Worm (Caenorhabditis elegans) whole organism, L4/young adult: ENCODE data around the gene twk-44.
A peak's percentile ranks its signal among the peaks of the same experiment; 100 is the strongest.

Experiments
- W03F9.2 ChIP-seq: fragments of 150-350 bp; optimal IDR thresholded peaks from 2 replicates; lab custom pipeline; 2014; ENCODE audit warnings: missing biosample characterization, missing genetic modification characterization
- dao-5 ChIP-seq: sonication (generic microtip); optimal IDR thresholded peaks from 2 replicates; lab custom pipeline; 2016; ENCODE audit warnings: missing genotype, missing genetic modification characterization, moderate library complexity, missing compliant biosample characterization
- him-1 ChIP-seq: sonication (generic microtip); optimal IDR thresholded peaks from 2 replicates; lab custom pipeline; 2016; ENCODE audit warnings: missing genotype, missing genetic modification reagents, missing genetic modification characterization, missing compliant biosample characterization

The twk-44 gene

DNA sequence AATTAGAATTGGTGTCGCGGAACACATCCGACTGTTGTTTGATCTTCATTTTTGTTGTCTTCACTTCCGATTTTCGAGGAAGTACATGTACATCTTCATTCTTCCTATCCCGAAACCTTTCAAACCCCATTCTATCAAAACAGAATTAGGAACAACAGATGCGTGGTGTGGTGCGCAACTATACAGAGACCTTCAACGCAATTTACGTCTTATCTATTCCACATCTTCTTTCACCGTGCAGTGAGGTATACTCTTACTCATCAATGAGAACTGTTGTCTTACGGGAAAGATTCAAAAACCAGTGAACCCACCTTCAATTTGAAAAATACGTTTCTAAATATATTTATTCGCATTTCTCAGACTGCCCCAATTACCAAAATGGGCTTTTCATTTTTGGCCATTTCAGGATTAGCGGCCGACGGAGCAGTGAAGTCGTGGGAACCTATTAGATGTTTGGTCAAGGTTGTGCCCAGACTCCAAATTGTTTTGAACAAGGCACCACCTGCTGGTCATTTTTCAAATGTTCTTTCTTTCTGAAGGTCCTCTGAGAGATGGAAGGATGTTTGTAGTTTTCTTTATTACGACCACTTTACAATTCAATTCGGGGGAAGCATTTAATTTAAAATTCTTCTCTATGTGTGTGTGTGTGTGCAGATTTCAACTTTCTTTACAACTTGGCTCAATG is 20.0 kb downstream of the twk-44 start:
- TF ChIP-seq W03F9.2 (tag; lab: Kevin White, UChicago) (no peak), him-1 (tag; lab: Kevin White, UChicago) (no peak), dao-5 (tag; lab: Kevin White, UChicago) (no peak)

ce11 chrX:11605766-11606490 is 21.0 kb downstream of the twk-44 start:
- TF ChIP-seq W03F9.2 (tag; lab: Kevin White, UChicago), result peak; percentile 75
- no peak for TF ChIP-seq dao-5 (tag; lab: Kevin White, UChicago)
- peak; percentile 98 for TF ChIP-seq him-1 (tag; lab: Kevin White, UChicago)

ce11 chrX:11605214-11605765 is 21.6 kb downstream of the twk-44 start, which contains the start of gene ftt-2:
Gene ftt-2, minus strand, starts transcription at chrX:11605419.
- no peak for TF ChIP-seq him-1 (tag; lab: Kevin White, UChicago)
- no peak for TF ChIP-seq dao-5 (tag; lab: Kevin White, UChicago)
- no peak for TF ChIP-seq W03F9.2 (tag; lab: Kevin White, UChicago)

DNA sequence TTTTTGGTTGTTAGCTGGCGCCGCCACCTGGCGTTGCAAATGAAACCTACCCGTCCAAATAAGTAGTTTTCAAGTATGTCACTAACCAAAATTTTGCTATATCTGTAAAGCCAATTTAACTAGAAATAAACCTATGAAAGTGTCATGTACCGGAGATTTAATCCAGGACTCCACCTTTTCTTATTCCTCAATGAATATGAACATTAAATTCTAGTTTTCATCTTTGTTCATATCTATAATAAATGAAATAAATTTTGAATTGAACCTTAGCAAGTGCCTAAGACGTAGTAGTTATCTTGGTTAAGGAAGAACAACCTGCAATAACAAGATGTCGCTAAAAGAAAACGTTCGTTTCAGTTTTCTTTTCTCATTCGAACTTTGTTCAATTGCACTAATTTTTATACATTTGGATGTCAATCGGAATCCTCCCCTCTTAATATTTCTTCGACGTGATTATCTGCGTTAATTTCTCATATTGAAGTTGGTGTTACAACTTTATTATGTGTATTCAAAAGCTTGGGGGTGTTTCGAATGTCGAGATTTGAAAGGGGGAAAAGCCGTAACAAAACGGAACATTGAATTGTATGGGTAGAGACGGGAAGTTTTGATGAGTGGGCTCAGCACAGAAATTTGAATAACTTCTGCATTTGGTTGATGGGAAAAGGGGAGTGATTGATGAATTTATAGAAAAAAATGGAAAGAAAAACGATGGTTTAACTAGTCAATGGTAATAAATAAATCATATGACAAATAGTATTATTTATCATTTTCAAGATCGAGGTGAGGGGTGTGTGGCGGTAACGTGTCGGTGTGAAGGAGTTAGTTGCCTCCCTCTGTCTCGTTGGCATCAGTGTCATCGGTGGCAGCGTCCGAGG is 23.4 kb downstream of the twk-44 start:
- TF ChIP-seq dao-5 (tag; lab: Kevin White, UChicago) (no peak), him-1 (tag; lab: Kevin White, UChicago) (peak; percentile 7)

ce11 chrX:11600488-11601106 is 26.3 kb downstream of the twk-44 start:
- TF ChIP-seq dao-5 (tag; lab: Kevin White, UChicago), result no peak
- TF ChIP-seq W03F9.2 (tag; lab: Kevin White, UChicago), result no peak
- TF ChIP-seq him-1 (tag; lab: Kevin White, UChicago), result no peak

DNA sequence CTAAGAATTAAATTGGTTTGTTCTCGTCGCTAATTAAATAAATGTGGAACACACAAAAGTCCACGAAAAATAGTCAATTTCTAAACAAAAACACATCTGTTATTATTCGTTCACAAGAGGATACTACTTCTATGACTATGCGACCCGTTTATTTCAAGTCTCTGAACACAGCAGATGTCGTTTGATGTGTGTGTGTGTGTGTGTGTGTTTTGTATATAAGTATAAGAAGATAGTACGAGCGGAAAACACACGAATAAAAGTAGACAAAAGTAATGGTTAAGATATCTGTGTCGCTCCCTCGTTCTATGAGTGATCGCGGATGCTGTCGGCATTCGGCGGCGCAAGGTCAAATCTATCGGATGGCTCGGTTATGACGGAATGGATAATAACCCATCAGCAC is 28.1 kb downstream of the twk-44 start:
- TF ChIP-seq W03F9.2 (tag; lab: Kevin White, UChicago), result no peak
- no peak for TF ChIP-seq him-1 (tag; lab: Kevin White, UChicago)
- no peak for TF ChIP-seq dao-5 (tag; lab: Kevin White, UChicago)

DNA sequence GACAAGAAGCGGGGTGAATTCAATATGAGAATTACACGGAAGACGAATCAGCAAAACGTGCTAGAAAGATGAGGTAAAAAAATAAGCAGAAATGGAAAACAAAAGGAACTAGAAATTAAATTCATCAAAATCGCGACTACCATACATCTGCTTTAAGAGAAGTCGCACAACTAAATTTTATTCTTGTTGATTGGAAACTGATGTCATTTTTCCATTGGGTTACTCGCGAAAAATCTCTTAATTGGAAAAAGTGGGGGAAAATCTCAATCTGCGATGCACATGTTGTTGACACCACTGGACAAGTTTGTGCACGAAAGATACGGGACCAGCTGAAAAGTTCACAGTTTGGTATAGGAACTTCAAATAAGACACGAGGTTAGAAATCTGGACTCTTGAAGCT is 30.0 kb downstream of the twk-44 start:
- TF ChIP-seq W03F9.2 (tag; lab: Kevin White, UChicago) (no peak), dao-5 (tag; lab: Kevin White, UChicago) (no peak), him-1 (tag; lab: Kevin White, UChicago) (no peak)

- TF ChIP-seq W03F9.2 (tag; lab: Kevin White, UChicago), result no peak
- no peak for TF ChIP-seq him-1 (tag; lab: Kevin White, UChicago)
- no peak for TF ChIP-seq dao-5 (tag; lab: Kevin White, UChicago)
Observed at ce11 chrX:11592539-11592938, 34.4 kb downstream of the twk-44 start.

- TF ChIP-seq him-1 (tag; lab: Kevin White, UChicago), result no peak
- no peak for TF ChIP-seq W03F9.2 (tag; lab: Kevin White, UChicago)
- TF ChIP-seq dao-5 (tag; lab: Kevin White, UChicago), result no peak
Observed at ce11 chrX:11591620-11592019, 35.3 kb downstream of the twk-44 start, which contains the start of gene F52D10.2. Gene F52D10.2, minus strand, starts transcription at chrX:11591720.

DNA sequence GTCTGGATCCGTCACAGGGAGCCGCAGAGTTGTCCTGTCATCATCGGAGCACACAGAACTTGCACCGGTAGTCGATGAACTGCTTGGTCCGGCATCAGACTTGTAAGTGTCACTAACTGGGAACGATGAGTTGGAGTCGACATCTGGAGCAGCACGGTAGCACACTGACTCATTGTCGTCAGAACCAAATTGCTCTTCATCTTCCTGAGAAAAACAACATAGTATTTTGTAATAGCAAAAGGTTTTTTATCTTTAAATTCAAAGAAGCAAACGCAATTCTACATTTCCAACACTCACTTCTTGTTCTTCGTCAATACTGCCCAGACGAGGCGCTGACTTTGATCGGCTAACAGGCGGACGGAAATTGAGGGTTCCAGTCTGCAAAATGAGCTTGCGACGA is 36.4 kb downstream of the twk-44 start:
- TF ChIP-seq W03F9.2 (tag; lab: Kevin White, UChicago), result no peak
- no peak for TF ChIP-seq him-1 (tag; lab: Kevin White, UChicago)
- no peak for TF ChIP-seq dao-5 (tag; lab: Kevin White, UChicago)

DNA sequence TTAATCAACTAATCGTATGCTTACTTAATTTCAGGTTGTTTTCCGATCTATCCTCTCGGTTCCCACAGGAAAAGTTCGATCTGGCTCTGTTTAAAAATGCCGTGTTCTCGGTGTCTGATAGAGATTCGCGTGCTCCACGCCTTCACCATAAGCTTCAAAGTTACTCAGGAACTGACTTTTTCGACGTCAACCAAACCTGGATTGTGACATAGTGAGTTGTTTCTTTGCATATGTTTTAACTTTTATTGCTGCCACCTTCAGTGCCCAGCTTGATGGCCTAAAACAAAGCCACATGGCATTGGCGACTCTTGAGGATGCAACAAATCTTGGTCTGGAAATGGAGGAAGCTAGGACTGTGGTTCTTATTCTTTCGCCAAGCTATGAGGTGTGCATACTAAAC is 41.0 kb downstream of the twk-44 start:
- TF ChIP-seq dao-5 (tag; lab: Kevin White, UChicago) (no peak), him-1 (tag; lab: Kevin White, UChicago) (no peak), W03F9.2 (tag; lab: Kevin White, UChicago) (no peak)

- TF ChIP-seq W03F9.2 (tag; lab: Kevin White, UChicago), result no peak
- TF ChIP-seq dao-5 (tag; lab: Kevin White, UChicago), result no peak
- no peak for TF ChIP-seq him-1 (tag; lab: Kevin White, UChicago)
Observed at ce11 chrX:11585375-11585774, 41.5 kb downstream of the twk-44 start, which contains the start of gene abts-2. Gene abts-2, plus strand, starts transcription at chrX:11585675.
